Fruit fly (Drosophila melanogaster): Measurements from ENCODE around the gene lmd.

Gene lmd

DNA sequence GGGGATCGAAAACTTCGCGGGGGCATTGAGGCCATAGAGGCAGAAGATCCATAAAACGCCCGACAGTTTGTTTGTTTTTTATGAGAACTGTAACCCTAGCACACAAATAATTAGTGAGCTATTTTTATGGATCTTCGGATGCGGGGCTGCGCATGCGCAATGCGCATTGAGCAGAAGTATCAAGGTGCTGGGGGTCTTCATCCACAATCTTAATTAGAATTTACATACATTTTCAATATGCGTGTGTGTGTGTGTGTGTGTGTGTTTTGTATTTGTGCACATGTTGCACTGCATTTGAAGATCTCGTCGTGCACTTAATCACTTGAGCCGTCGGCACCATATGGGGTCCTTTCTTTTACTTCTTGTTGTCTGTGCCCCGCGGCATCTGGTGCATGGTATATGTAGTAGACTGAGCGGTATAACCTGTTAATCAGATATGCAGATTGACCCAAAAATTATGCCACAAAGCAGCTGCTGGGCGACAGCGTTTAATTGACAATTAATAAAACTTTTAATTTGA, 16.3 kb upstream of the lmd start:
- TF ChIP-seq noc (tag; optimal IDR thresholded peaks at IDR 0.05), result no peak

DNA sequence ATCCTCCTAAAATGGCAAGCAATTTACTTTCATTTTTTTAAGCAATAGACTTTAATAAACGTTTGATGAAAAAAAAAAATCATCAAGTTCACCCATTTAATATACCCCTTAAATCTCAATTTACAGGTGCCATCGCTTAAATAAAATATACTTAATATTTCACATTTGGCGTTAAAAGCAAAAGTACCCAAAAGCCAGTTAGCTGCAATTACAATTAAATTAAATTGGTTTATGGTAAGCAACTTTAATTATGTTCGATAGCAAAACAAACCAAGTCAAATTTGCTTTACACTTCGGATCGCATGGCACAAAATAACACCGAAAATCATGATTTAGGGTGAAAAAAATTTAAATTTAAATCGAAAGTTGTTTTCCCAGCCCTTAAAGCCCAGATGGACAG, 15.4 kb upstream of the lmd start, which contains the start of gene CG13838:
Gene CG13838 (plus strand): TSS at position 301 of the 400 bp plus-strand sequence.
- TF ChIP-seq noc (tag; optimal IDR thresholded peaks at IDR 0.05), result no peak

DNA sequence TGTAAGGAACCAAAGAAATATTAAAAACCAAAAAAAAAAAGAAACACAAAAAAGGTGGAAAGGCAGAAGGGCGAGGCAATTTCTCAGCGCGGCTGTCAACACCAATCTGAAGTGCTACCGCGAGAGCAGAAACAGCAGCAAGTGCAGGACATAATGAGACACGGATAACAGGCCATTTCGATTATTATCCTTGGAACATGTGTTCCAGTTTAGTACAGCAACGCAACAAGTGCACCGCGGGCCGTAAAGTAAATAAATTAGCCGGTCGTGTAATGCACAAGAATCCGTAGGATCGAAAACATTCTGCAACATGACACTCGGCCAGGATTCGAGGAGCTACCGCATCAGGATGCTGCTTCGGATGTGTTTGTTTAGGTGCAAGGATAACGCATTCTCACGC, 11.5 kb upstream of the lmd start:
- TF ChIP-seq noc (tag; optimal IDR thresholded peaks at IDR 0.05), result no peak

DNA sequence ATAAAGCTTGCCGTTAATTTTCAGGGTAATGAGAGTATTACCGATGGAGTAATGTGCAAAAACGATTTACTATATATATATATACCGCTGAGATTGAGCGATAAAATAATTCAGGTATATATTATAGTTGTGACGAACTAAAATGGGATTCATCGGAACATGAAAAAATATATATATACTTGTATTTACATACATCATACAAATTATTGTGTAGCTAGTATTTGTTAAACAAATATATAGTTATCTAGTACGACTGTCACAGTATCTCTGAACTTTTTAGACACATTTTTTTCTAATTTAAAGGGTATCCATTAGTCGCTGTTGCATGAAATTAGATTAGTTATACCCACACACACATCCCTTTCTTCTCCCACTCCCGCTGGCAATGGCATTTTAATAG, 9.8 kb upstream of the lmd start:
- TF ChIP-seq noc (tag; optimal IDR thresholded peaks at IDR 0.05), result no peak

DNA sequence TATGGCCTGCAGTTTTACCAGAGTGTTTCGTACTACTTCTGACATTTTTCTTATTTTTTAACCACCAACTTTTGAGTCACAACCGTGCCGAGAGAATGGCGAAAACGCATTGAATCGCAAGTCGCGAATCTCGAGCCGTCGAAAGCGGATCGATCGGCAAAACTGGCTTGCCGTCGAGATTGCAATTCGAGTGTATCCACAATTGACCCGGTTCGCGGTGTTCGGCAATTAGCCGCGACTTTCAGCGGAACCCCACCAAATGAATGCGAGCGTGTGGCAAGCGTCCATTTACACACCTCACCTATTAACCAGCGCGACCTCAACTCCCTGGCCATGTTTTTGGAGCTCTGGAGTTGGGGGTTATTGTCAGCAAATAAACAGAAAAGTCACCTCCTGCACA, 8.9 kb upstream of the lmd start, which contains the start of gene CG13833:
Gene CG13833 (minus strand): TSS at position 101 of the 400 bp plus-strand sequence.
- TF ChIP-seq noc (tag; optimal IDR thresholded peaks at IDR 0.05), result no peak

DNA sequence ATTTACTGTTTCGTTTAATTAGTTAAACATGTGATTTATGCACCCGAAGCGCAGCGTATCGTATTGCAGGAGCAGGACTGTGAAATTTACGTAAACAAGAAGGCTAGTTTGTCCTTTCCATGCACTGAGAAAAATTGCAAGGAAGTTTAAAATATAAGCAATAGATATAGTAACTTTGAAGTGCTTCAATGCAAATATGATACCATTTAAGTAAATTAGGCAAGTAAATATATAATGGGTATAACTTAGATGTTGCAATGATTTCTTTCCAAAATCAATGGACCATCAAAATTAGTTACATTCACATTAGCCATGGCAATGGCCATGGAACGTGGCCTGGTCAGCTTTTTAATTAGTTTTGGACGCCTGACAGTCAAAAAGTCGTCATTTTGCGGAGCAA, 4.4 kb upstream of the lmd start:
- no peak for TF ChIP-seq noc (tag; optimal IDR thresholded peaks at IDR 0.05)

DNA sequence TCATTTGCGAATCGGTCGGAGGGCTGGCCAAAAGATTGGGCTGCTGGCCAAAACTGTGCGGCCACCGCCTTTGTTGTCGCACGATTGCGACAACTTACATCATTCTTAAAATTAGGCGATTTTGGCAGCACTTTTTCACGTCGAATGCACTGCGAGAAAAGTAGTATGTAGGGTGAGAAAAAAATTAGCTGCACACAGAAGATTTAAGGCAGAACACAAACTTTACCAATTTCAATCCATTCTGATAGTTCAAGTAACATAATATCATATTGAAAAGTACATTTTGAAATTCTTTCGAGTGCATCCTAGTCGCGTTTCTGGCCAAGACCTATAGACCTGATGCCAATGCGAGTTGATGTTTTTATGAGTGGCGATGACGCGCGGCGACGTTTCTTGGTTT, 2.0 kb upstream of the lmd start:
- peak; percentile 13 for TF ChIP-seq noc (tag; optimal IDR thresholded peaks at IDR 0.05)

DNA sequence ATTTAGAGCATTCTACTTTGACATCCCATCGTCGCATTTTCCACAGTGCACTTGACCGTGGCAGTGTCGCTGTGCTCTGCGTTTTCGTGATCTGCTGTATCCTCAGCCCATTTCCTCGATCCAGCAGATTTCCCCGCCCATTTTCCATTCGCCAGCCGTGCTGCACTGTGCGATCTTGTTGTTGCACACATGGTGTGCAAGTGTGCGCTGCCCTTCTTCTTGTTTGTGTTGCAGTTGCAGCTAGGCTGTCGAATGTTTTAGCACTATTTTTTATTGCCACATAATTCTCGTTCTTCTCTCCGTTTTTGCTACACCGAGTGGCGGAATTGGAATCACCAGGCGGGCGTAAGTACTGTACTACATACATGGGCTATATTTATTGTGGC, 908 bp upstream of the lmd start:
- TF ChIP-seq noc (tag; optimal IDR thresholded peaks at IDR 0.05), result no peak

DNA sequence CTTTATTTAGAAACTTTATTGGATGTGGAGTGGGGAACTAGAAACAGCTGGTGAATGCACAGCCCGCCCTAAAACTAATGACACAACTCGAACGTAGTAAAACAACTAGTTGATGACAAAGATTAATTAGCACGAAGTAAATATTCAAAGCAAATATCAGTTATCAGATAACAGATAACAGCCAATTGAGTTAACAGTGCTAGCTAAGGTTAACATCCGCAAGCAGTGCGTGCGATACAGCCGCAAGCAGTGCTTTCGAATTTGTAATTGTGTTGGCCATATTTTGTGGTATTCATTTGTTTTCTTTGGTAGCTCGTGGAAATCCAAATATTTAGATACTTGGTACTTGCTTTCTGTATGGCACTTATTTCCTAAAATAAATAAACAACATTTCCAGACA, 13.0 kb downstream of the lmd start:
- no peak for TF ChIP-seq noc (tag; optimal IDR thresholded peaks at IDR 0.05)

DNA sequence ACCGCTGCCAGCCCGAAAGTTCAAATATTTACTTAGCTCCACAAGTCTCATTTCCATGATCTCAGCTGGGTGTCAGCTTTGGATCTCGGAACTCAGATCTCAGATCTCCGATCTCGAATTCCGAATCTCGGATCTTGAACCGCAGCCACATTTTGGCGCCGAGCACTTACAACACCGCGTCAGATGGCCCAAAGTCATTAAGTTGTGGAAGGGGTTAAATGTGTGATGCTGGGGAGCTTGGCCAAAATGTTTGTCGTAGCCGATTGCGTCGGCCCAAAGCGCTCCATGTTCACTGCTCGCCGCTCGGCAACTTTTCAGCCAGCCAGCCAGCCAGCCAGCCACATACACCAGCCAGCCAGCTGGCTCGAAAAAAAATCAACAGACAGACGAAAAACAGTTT, 14.5 kb downstream of the lmd start, which contains the start of gene CG6688:
Gene CG6688 (plus strand): TSS at position 396 of the 400 bp plus-strand sequence.
- TF ChIP-seq noc (tag; optimal IDR thresholded peaks at IDR 0.05), result no peak

DNA sequence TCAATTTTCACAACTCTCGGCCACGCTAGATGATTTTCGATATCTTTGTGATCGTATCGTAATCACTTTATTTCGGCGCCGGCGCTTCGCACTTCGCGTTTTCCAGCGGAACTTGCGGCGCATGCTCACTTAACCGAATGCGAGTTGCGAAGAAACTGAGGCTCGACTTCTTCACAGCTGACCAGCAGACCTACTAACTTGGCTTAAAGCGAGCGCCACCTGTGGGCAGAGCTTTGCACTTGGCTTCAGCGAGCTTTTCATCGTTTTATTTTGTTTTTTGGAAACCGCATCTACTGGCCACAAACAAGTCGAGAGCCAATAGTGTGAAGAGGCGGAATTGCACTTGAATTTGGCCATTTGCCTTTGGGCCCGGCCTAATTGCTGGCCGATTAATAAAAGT, 16.1 kb downstream of the lmd start, which contains the start of gene CG34375:
Gene CG34375 (minus strand): TSS at position 157 of the 400 bp plus-strand sequence.
- no peak for TF ChIP-seq noc (tag; optimal IDR thresholded peaks at IDR 0.05)

DNA sequence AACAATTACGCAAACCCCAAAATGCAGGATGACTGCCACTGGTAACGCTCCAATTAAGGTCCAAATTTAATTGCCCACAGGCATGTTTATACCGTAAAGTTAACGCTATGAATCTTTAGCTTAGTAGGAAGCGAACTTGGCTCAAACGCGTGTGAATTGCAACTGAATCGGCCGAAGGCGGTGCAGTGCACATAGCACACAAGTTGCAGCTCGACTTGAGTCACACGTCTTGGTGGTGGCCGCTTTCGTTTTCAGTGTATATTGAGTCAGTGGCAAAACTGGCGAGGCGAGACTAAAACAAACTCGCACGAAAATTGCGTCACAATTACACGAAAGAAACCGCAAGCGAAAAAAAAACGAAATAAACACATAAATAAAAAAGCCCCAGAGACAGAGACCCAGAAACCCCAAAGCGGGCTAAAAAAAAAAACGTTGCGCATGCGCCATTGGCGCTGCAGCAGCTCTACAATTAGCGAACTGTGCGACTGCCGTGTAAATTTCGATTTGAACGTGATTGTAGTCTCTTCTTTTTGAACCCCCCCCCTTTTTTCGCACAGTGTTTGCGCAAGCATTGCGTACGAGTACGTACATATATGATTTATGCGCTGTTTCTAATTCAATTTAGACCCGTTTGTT, 16.9 kb downstream of the lmd start:
- TF ChIP-seq noc (tag; optimal IDR thresholded peaks at IDR 0.05), result no peak

DNA sequence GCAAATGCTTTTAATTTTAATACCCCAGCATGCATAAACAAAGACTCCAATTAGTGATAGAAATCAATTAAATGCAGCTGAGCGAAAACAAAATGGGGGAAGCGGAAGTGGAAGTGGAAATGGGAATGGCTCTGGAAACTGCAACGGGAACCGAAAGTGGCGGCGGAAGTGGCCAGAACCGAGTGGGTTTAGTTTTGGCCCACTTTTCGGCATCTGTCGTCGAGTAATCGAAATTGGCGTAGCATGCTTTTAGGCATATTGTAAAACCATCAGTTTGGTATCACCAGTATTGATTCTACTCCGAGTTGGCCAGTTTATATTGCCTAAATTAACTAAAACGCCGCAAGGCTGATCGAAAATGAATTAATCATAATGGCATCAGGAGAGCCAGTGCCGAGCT, 22.4 kb downstream of the lmd start:
- no peak for TF ChIP-seq noc (tag; optimal IDR thresholded peaks at IDR 0.05)

DNA sequence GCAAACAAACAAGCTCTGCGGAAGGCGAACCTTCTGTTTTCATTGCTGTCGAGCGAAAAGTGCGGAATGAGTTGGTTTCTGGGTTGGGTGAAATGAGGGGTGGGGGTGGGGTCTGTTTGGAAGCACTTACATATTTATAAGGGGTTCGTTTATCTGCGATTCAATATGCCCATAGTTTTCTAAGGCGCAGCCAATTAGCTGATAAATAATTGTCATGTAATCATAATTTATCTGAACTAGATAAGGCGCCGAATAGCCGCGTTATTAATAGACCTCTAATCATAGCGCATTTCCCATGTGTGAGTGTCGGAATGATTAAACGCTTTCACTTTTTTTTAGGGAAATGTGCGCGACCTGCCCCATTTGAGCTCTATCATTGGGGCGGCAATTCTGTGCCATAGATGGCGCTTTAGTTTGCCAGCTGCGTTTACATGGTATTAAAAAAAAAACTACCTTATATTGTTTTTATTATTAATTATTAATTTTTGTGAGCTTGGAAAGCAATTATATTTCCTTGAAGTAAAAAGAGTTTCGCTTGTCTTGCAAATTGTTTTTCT, 27.8 kb downstream of the lmd start:
- TF ChIP-seq noc (tag; optimal IDR thresholded peaks at IDR 0.05), result no peak

DNA sequence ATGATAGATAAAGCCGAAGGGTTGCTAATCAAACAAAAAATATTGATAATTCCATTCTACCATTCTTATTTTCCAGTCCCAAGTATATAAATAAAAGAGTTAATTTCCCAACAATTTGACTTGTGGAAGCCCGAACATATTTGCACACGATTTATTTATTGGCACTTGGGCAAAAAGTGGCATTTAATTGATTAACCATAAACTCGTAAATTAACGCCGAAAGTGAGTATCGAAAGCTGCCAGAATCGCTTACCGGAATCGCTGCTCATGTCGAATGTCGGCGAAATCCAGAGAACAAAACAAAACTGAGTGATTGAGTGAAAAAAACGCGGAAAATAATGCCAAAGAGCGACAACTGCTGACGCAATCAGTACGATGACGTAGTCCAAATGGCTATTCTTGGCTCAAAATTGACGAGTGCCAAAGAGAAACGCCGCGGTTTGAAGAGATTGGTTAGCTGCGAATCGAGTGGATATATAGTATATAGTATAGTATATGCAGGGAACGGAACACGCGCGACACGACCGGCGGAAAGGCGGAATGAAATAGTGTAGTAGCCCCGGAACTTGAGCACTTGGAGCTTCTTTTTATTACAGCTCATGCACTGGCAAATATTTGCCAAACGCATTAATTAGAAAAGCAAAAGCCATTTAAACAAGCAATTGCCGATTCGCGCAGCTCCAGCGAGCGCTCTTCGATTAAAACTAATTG, 28.4 kb downstream of the lmd start, which contains the start of gene Nha2:
Gene Nha2 (minus strand): TSS at position 617 of the 711 bp plus-strand sequence.
- peak; percentile 69 for TF ChIP-seq noc (tag; optimal IDR thresholded peaks at IDR 0.05)

DNA sequence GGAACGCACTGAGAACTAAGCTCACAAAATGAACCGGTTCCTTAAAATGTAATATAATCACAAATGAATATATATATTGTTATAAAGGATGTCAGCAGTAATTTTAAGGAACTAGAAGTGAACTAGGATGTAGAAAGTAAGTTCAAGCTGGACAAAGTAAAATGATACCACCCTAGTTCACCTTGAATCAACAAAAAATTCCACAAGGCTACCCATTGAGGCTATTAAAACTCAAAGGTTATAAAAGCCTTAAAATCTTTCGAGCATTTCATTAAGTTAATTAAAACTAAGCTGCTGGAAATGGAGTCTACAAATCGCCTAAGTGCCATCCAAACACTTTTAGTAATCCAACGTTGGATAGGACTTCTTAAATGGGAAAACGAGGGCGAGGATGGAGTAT, 37.5 kb downstream of the lmd start, which contains the start of gene Or94b:
Gene Or94b (plus strand): TSS at position 301 of the 400 bp plus-strand sequence.
- no peak for TF ChIP-seq noc (tag; optimal IDR thresholded peaks at IDR 0.05)

DNA sequence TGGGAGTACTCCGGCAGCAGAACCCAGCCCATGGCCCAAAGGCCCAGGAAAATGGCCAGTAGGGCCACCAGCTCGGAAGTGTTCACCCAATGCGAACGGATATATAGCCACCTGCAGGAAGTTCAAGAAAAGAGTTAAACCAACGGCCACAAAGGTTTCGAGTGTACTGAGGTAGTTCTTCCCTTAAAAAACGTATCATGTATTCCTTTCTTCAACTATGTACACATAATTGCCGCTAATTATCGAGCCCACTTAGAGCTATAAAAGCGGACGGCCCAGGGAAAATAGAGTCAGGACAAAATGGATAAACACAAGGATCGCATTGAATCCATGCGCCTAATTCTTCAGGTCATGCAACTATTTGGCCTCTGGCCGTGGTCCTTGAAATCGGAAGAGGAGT, 39.5 kb downstream of the lmd start, which contains the start of gene Or94a:
Gene Or94a (plus strand): TSS at position 301 of the 400 bp plus-strand sequence.
- TF ChIP-seq noc (tag; optimal IDR thresholded peaks at IDR 0.05), result no peak
